Worm (Caenorhabditis elegans): ENCODE data around the gene W02A2.12.

W02A2.12 gene

ce11 chrIV:13386043-13386442 is 37.4 kb upstream of the W02A2.12 start, which contains the start of the genes Y62E10A.20, Y62E10A.23 and mdt-9 (continued):
- peak; percentile 65 for TF ChIP-seq ceh-48 (tag; optimal IDR thresholded peaks at IDR 0.05)
- peak; percentile 33 for TF ChIP-seq lin-11 (tag; optimal IDR thresholded peaks at IDR 0.05)
- TF ChIP-seq hlh-6 (tag; optimal IDR thresholded peaks at IDR 0.05) = no peak
- TF ChIP-seq fkh-10 (GFP tag; optimal IDR thresholded peaks at IDR 0.05) = no peak
- no peak for TF ChIP-seq elt-4 (tag; optimal IDR thresholded peaks at IDR 0.05)
- no peak for TF ChIP-seq nhr-11 (tag; optimal IDR thresholded peaks at IDR 0.05)
- peak; percentile 87 for TF ChIP-seq ceh-31 (tag; optimal IDR thresholded peaks at IDR 0.05)
- TF ChIP-seq syd-9 (tag; optimal IDR thresholded peaks at IDR 0.05) = peak; percentile 47
- TF ChIP-seq hlh-8 (tag; optimal IDR thresholded peaks at IDR 0.05) = peak; percentile 60
- TF ChIP-seq lim-6 (tag; optimal IDR thresholded peaks at IDR 0.05) = no peak
- TF ChIP-seq dve-1 (tag; optimal IDR thresholded peaks at IDR 0.05) = peak; percentile 64
- peak; percentile 39 for TF ChIP-seq ceh-2 (tag; optimal IDR thresholded peaks at IDR 0.05)
- no peak for TF ChIP-seq ets-4 (tag; optimal IDR thresholded peaks at IDR 0.05)
- TF ChIP-seq che-1 (tag; optimal IDR thresholded peaks at IDR 0.05) = peak; percentile 42
- peak; percentile 67 for TF ChIP-seq pat-9 (tag; optimal IDR thresholded peaks at IDR 0.05)
- TF ChIP-seq C08G9.2 (tag; optimal IDR thresholded peaks at IDR 0.05) = peak; percentile 55
- peak; percentile 57 for TF ChIP-seq C38D4.7 (GFP tag; optimal IDR thresholded peaks at IDR 0.05)
- TF ChIP-seq ceh-34 (tag; optimal IDR thresholded peaks at IDR 0.05) = peak; percentile 67
- TF ChIP-seq rnt-1 (tag; optimal IDR thresholded peaks at IDR 0.05) = peak; percentile 45
- TF ChIP-seq hlh-13 (GFP tag; optimal IDR thresholded peaks at IDR 0.05) = no peak
- no peak for TF ChIP-seq pqm-1 (tag; optimal IDR thresholded peaks at IDR 0.05)
- TF ChIP-seq ceh-9 (tag; optimal IDR thresholded peaks at IDR 0.05) = no peak
- TF ChIP-seq ceh-22 (tag; optimal IDR thresholded peaks at IDR 0.05) = no peak
- TF ChIP-seq fkh-6 (tag; optimal IDR thresholded peaks at IDR 0.05) = peak; percentile 29
- peak; percentile 84 for TF ChIP-seq nfya-1 (tag; optimal IDR thresholded peaks at IDR 0.05)

- TF ChIP-seq unc-42 (tag; optimal IDR thresholded peaks at IDR 0.05) (peak; percentile 71), fkh-10 (GFP tag; optimal IDR thresholded peaks at IDR 0.05) (no peak), mec-3 (tag; optimal IDR thresholded peaks at IDR 0.05; ENCODE audit: borderline replicate concordance) (no peak), ceh-48 (tag; optimal IDR thresholded peaks at IDR 0.05) (peak; percentile 72), ceh-31 (tag; optimal IDR thresholded peaks at IDR 0.05) (peak; percentile 28)
These were observed 35.3 kb upstream of the W02A2.12 start, which contains the start of gene rab-19 for ce11 chrIV:13383763-13384436. Gene rab-19 (minus strand): TSS chrIV:13384386.

ce11 chrIV:13381823-13382222 is 33.2 kb upstream of the W02A2.12 start, which contains the start of gene emc-3:
Gene emc-3 (minus strand): TSS chrIV:13381923.
- TF ChIP-seq sdc-2 (tag; optimal IDR thresholded peaks at IDR 0.05) (no peak), ceh-48 (tag; optimal IDR thresholded peaks at IDR 0.05) (no peak), Y22D7AL.16 (tag; optimal IDR thresholded peaks at IDR 0.05) (no peak), pros-1 (tag; optimal IDR thresholded peaks at IDR 0.05) (no peak), nfya-1 (tag; optimal IDR thresholded peaks at IDR 0.05) (no peak), pha-4 (tag; optimal IDR thresholded peaks at IDR 0.05) (no peak), ceh-9 (tag; optimal IDR thresholded peaks at IDR 0.05) (no peak), ceh-18 (tag; optimal IDR thresholded peaks at IDR 0.05) (no peak), hlh-6 (tag; optimal IDR thresholded peaks at IDR 0.05) (no peak), hlh-30 (tag; optimal IDR thresholded peaks at IDR 0.05; ENCODE audit: insufficient read depth) (no peak), ahr-1 (tag; optimal IDR thresholded peaks at IDR 0.05) (no peak), pqm-1 (tag; optimal IDR thresholded peaks at IDR 0.05) (no peak), fax-1 (tag; optimal IDR thresholded peaks at IDR 0.05) (no peak), dve-1 (tag; optimal IDR thresholded peaks at IDR 0.05) (no peak), ceh-31 (tag; optimal IDR thresholded peaks at IDR 0.05) (no peak), sox-2 (GFP tag; IDR thresholded peaks at IDR 0.05) (no peak), fkh-10 (GFP tag; optimal IDR thresholded peaks at IDR 0.05) (no peak), pax-1 (tag; optimal IDR thresholded peaks at IDR 0.05) (no peak)
